Fruit fly (Drosophila melanogaster): ENCODE measurements around the gene mthl10.
A peak's percentile ranks its signal among the peaks of the same experiment; 100 is the strongest.

Gene mthl10

DNA sequence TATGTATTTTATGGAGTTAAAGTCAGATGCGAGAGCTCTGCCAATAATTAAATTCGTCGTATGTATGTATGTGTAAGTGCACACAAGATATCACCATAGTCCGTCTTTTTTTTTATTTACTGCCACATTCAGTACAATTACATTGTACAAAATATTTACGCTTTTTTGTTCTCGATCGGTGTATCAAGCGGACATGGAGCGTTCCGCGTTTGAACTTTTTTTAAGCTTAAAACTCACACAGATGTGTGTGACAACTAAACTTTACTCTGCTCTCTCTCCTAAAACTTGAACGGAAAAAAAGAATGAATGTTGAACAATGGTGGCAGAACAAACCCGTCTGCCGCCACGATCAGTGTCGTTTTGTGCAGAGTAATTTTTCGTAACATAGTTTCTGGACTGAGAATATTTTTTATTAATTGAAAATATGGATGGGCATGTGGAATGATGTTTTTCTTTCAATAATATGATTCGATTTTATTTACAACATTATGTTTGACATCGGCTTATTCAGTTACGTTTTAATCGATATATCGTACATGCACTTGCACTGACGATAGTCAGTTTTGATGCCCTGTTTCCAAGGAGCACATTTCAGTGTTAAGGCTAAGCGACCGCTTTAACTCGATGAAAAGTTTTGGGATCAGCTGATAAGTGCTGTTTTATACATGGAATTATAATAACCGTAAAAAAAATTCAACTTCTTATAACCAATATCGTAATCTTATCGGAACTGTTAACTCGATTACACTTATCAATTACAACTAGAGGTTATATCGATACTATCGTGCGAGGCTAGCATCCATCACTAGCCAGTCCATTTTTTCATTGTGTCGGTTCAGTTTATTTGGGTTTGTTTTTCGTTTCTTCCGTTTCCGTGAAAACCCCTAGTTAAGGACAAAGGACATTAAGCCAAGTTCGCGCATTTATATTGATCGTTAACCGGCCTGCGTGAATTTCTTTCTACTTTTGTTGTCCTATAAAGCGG, 4.2 kb upstream of the mthl10 start, which contains the start of gene mth (continued):
- TF ChIP-seq Asciz (GFP tag; optimal IDR thresholded peaks at IDR 0.05) (no peak), CG2116 (GFP tag; optimal IDR thresholded peaks at IDR 0.05) (peak; percentile 94), CG2678 (tag; optimal IDR thresholded peaks at IDR 0.05) (peak; percentile 34), Mad (GFP tag; optimal IDR thresholded peaks at IDR 0.05) (peak; percentile 43), nmo (GFP tag; optimal IDR thresholded peaks at IDR 0.05) (peak; percentile 81), tio (GFP tag; optimal IDR thresholded peaks at IDR 0.05) (no peak), Gug (GFP tag; IDR thresholded peaks at IDR 0.05) (peak; percentile 48; the same call in 1 of the 4 replicates), CG10366 (GFP tag; IDR thresholded peaks at IDR 0.05) (peak; percentile 51), sisA (GFP tag; IDR thresholded peaks at IDR 0.05) (peak; percentile 44), NK7.1 (GFP tag; optimal IDR thresholded peaks at IDR 0.05) (no peak), pzg (GFP tag; optimal IDR thresholded peaks at IDR 0.05) (peak; percentile 83), CG6272 (GFP tag; IDR thresholded peaks at IDR 0.05) (peak; percentile 52; the same call in 1 of the 2 replicates), Optix (GFP tag; IDR thresholded peaks at IDR 0.05) (peak; percentile 56; the same call in 1 of the 3 replicates), pum (GFP tag; optimal IDR thresholded peaks at IDR 0.05) (peak; percentile 35), slou (GFP tag; optimal IDR thresholded peaks at IDR 0.05) (no peak), CG8359 (GFP tag; optimal IDR thresholded peaks at IDR 0.05; ENCODE audit: borderline replicate concordance) (no peak), row (GFP tag; IDR thresholded peaks at IDR 0.05) (peak; percentile 87), sob (GFP tag; IDR thresholded peaks at IDR 0.05) (peak; percentile 59; the same call in 1 of the 2 replicates), CG16863 (GFP tag; optimal IDR thresholded peaks at IDR 0.05) (no peak), Dek (tag; optimal IDR thresholded peaks at IDR 0.05) (peak; percentile 24), gsb-n (tag; optimal IDR thresholded peaks at IDR 0.05) (no peak), MBD-R2 (GFP tag; IDR thresholded peaks at IDR 0.05) (peak; percentile 43), Mes4 (GFP tag; optimal IDR thresholded peaks at IDR 0.05) (peak; percentile 39), CG2120 (GFP tag; optimal IDR thresholded peaks at IDR 0.05) (peak; percentile 66), Dip3 (GFP tag; optimal IDR thresholded peaks at IDR 0.05) (peak; percentile 57), CG16813 (GFP tag; IDR thresholded peaks at IDR 0.05; ENCODE audit: partially characterized antibody) (peak; percentile 99), CG8290 (GFP tag; optimal IDR thresholded peaks at IDR 0.05) (peak; percentile 83), CG8290 (tag; optimal IDR thresholded peaks at IDR 0.05) (peak; percentile 52 to 67), lbe (GFP tag; optimal IDR thresholded peaks at IDR 0.05) (no peak), CG11247 (GFP tag; IDR thresholded peaks at IDR 0.05) (no peak), PHDP (tag; optimal IDR thresholded peaks at IDR 0.05) (peak; percentile 3), CG12942 (GFP tag; optimal IDR thresholded peaks at IDR 0.05) (no peak), CG18619 (GFP tag; optimal IDR thresholded peaks at IDR 0.05) (no peak), CG4360 (GFP tag; IDR thresholded peaks at IDR 0.05) (no peak), gce (GFP tag; IDR thresholded peaks at IDR 0.05) (0 out of 3 replicates have a peak, but pooled peaks have one; percentile 30), sens (GFP tag) (peak; percentile 74), CG10959 (GFP tag; IDR thresholded peaks at IDR 0.05) (no peak), jing (GFP tag; optimal IDR thresholded peaks at IDR 0.05) (no peak), onecut (GFP tag; IDR thresholded peaks at IDR 0.05) (no peak), wek (GFP tag; optimal IDR thresholded peaks at IDR 0.05) (no peak), CG11398 (GFP tag; optimal IDR thresholded peaks at IDR 0.05) (no peak), tin (GFP tag; optimal IDR thresholded peaks at IDR 0.05) (peak; percentile 21), Oli (tag; optimal IDR thresholded peaks at IDR 0.05) (peak; percentile 3), exex (tag; optimal IDR thresholded peaks at IDR 0.05) (peak; percentile 20), CG7839 (tag; optimal IDR thresholded peaks at IDR 0.05) (peak; percentile 36), CG3995 (GFP tag; optimal IDR thresholded peaks at IDR 0.05) (peak; percentile 54), inv (GFP tag; IDR thresholded peaks at IDR 0.05; ENCODE audit: partially characterized antibody) (peak; percentile 99), salm (tag; optimal IDR thresholded peaks at IDR 0.05) (no peak), sr (GFP tag; IDR thresholded peaks at IDR 0.05) (no peak)
